Fruit fly (Drosophila melanogaster) S2 (cell line): Measurements from ENCODE around the gene Teh4.

ENCODE experiments used
- CG8478 ChIP-seq: fragments of >200 bp; optimal IDR thresholded peaks from 2 replicates; lab custom pipeline; 2018
- CTCF ChIP-seq, 2 experiments: fragments of >200 bp; optimal IDR thresholded peaks; 2 replicates each; lab custom pipeline; 2018

The Teh4 gene

DNA sequence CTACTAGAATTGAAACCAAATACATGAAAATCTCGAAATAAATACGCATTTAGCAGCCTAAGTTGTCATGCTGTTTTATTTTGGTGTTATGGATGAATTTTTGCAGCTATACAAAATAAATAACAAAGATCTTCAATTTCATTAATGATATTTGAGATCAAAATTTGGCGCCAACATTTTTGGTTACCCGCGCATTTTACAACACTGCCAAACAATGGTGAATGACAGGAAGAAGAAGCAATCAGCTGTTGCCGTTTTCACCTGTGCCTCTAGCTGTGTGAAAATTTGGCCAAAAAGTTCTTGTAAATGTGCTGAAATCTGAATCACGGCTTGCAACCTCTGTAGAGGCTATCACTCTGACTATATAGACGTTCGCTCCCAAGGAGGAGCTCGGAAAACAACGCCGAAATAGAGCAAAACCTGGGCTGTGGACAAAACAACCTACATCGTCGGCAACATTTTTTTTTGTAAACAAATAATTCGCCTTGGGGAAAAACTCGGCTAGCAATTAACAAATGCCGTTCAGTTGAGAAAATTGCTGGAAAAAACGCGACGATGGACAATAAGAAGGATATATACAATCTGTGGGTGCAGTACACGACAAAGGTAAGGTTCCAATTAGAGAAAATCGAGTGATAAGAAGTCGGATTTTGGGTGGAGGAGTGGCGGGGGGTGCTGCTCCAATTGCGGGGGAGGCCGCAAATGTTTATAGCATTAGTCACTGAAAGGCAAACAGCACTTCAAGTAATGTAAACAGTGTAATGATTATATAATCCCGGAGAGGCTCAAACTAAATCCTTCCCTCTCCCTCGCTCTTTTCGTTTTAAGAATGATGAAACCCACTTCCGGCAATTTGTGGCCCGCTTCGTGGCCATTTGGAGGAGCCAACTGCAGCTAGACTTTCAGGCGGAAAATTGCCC, 15.9 kb upstream of the Teh4 start, which contains the start of gene CG43367:
Gene CG43367, plus strand, starts transcription at position 264 of the 920 bp plus-strand sequence.
- TF ChIP-seq CG8478 (lab: Kevin White, UChicago) = no peak
- no peak for TF ChIP-seq CTCF (optimal IDR thresholded peaks at IDR 0.05; lab: Kevin White, UChicago)

DNA sequence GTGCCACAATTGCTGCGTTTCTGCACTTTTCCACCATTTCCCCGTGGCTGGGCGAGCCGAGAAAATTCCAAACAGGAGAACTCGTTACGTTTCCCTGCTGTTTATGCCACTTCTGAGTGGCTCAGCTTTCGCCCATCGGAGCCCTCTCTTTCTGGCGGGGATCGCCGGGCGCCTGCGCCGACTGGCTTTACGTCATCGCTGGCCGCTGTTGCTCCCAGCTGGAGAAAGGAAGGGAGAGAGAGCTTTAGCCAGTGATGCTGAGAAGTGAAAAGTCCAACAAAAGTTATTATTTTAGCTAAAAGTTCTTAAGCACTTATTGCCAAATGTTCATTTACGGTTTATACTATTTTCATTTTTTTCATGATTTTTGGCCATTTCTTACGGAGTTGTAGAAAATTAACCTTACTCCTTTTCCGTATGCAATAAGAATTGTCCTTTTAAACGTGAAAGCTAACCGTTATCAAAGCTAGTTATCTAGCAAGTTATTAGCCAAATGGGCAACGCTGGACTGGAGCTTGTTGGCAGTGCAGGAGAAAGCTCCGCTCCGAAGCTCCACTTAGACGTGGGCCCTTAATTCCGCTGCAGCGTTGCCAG, 10.0 kb upstream of the Teh4 start, which contains the start of the genes Teh2 and tipE:
Gene Teh2, minus strand, starts transcription at position 94 of the 594 bp plus-strand sequence.
Gene tipE, plus strand, starts transcription at position 570 of the 594 bp plus-strand sequence.
- TF ChIP-seq CTCF (optimal IDR thresholded peaks at IDR 0.05; lab: Kevin White, UChicago) (no peak), CG8478 (lab: Kevin White, UChicago) (no peak)

DNA sequence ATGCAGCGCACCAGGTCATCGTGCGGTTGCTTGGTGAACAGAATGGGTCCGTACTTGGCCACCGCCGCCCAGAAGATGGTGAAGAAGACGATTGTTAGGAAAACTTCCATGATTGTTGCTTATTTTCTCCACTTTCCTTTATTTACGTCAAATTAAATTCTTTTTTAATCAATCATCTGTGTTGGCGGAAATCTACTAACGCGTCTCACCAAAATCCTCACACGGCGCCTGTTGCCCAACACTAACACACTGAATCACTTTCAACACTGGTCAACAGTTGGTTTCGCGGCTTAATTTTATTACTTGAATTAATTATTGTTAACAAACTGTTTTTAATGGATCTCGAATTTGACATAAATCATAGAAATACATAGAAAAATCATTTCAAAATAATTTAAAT, 8.6 kb upstream of the Teh4 start, which contains the start of gene VhaM9.7-c:
Gene VhaM9.7-c, minus strand, starts transcription at position 207 of the 400 bp plus-strand sequence.
- TF ChIP-seq CG8478 (lab: Kevin White, UChicago) (no peak), CTCF (optimal IDR thresholded peaks at IDR 0.05; lab: Kevin White, UChicago) (no peak)

DNA sequence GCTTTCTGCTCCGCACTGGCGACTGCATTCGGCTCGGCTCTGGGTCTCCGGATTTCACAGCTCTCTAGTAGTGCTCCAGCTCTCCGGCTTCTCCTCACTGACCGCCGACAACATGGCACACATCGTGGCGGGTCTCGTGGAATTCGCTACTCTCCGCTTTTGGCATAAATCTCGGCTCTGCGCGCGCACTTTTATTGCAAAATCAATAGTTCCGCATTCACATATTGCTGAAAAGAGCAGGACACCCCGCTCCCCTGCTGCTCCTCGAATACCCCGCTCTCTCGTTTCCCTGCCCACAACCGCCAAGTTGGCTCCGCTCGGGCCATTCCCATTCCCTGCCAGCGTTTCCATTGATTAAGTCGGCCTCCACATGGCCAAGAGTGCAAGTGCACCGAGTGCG, 7.2 kb upstream of the Teh4 start:
- TF ChIP-seq CTCF (optimal IDR thresholded peaks at IDR 0.05; lab: Kevin White, UChicago) = no peak
- TF ChIP-seq CG8478 (lab: Kevin White, UChicago) = no peak

DNA sequence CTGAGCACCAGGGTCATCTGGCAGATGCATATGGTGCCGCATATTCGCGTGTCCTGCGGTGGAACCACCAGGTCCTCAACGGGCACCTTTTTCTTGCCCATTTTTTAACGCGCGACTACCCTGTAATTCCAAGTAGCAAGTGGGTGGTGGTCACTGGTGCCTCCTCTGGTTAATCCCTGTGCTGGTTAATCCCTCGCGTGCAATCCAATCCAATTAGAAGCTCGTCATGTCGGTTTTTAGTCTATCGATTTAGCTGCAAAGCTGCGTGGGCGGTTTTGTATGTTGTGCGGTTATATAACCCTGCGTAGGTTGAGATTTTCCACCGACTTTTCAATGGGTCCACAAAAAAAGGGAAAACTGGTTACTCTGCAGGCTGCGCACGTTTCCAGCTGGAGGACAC, 6.5 kb upstream of the Teh4 start, which contains the start of gene Teh3:
Gene Teh3, minus strand, starts transcription at position 101 of the 400 bp plus-strand sequence.
- TF ChIP-seq CG8478 (lab: Kevin White, UChicago) (no peak), CTCF (optimal IDR thresholded peaks at IDR 0.05; lab: Kevin White, UChicago) (no peak)

DNA sequence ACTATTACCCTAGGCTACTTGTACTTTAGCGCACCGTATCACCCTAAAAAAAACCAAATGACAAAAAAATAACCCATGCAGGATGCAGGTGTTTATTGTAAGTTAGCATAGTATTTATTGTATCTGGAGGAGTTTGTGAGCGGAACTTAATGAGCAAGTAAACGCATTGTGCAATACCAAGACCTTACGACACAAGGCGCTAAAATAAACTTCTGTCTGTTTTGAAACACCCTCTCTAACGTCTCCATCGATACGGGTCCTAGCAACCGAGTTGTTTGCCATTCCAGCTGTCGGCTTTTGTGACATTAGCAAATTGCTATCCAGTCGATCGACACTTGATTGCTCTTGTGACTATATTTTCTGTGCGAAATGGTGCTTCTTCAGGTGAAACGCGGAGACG, 4.5 kb downstream of the Teh4 start, which contains the start of gene CG18675:
Gene CG18675, plus strand, starts transcription at position 301 of the 400 bp plus-strand sequence.
- no peak for TF ChIP-seq CG8478 (lab: Kevin White, UChicago)
- no peak for TF ChIP-seq CTCF (optimal IDR thresholded peaks at IDR 0.05; lab: Kevin White, UChicago)

DNA sequence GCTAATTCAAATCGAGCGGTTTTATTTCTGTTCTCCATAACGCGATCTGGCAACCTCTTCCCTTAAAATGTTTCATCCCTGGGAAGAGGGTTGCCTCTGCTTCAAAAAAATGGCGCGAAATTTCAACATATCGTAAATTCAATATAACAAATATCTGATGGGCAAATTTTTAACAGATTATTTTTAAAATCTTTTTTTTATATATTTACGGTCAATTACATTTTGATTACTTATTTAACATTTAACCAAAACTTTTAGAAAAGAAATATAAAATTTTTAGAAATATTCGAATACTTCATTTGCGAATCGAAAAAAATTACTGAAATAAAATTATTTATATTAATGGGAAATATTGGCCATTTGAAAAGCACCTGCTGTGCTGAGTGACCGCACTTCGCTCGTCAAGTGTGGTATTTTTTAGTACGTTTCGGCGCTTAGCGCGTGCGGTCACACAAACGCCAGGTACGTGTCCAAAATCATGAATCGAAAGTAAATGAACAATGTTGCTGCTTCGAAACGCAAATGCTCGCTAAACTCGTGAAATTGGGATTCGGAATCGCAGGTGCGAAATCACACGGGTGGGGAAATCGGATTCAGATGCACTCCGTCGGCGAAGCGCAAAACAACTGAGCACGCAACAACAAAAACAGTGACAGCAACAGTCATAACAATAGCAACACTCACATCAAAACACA, 8.0 kb downstream of the Teh4 start, which contains the start of gene Ero1L:
Gene Ero1L, plus strand, starts transcription at position 448 of the 695 bp plus-strand sequence.
- TF ChIP-seq CG8478 (lab: Kevin White, UChicago) = no peak
- peak in 1 of 2 experiments; percentile 15 for TF ChIP-seq CTCF (optimal IDR thresholded peaks at IDR 0.05; lab: Kevin White, UChicago)

DNA sequence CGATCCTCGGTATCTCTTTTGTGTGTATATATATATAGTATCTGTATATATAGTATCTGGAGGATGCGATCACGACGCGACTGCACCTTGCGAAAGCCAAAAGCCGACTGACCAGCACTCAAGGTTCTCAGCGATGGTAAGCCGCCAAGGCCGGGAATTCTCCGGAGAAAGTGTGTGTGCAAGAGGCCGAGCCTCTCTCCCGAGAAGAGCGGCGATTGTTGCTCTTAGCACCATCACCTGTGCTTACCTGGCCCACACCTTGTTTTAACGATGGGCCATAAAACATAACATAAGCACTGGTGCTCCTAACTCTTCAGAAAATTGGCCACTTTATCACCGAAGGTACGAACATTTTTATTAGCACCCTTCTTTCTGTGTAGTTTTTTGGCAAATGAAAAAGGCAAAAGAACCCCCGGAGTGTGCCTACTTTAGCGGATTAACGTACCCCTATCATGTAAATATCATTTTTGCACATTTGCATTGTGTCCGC, 10.7 kb downstream of the Teh4 start, which contains the start of gene mas:
Gene mas, minus strand, starts transcription at position 112 of the 490 bp plus-strand sequence.
- TF ChIP-seq CG8478 (lab: Kevin White, UChicago) = no peak

DNA sequence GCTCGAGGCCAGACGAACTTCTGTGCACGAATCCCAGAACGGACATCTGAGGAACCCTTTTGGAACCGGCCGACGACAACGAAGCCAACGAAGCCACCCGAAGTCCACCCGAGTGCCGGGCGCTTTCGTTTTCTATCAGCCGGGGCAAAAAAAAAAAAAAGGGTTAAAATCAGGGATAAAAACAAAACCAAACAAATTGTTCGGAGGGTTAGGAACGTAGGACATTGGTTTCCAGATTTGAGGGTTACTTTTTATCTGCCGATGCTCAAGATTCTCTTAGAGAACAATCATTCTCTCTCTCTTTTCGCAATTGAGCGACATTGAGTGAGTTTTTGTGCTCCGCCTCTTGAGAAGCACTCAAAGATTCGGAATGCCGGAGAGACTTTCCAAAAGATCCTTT, 17.1 kb downstream of the Teh4 start, which contains the start of gene nab:
Gene nab, minus strand, starts transcription at position 7 of the 400 bp plus-strand sequence.
- TF ChIP-seq CTCF (optimal IDR thresholded peaks at IDR 0.05; lab: Kevin White, UChicago) = no peak
- no peak for TF ChIP-seq CG8478 (lab: Kevin White, UChicago)

DNA sequence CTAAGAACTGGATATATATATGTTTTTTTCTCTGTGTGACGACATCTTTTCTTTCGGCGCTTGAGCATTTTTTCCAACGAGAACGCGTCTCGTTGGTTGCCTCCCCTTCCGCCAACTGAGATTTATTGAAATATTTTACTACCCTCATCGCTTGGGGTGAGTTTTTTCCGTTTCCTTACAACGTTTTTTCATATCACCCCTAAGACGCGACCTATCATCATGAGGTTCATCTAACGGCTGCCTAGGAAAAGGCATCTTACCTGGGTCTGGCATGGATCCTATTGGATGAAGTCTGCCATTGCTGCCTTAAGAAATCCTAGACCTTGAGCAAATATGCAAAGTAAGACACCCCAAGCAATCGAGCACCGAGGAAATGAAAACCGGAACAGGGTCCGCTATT, 18.8 kb downstream of the Teh4 start:
- TF ChIP-seq CG8478 (lab: Kevin White, UChicago) (no peak), CTCF (optimal IDR thresholded peaks at IDR 0.05; lab: Kevin White, UChicago) (no peak)

DNA sequence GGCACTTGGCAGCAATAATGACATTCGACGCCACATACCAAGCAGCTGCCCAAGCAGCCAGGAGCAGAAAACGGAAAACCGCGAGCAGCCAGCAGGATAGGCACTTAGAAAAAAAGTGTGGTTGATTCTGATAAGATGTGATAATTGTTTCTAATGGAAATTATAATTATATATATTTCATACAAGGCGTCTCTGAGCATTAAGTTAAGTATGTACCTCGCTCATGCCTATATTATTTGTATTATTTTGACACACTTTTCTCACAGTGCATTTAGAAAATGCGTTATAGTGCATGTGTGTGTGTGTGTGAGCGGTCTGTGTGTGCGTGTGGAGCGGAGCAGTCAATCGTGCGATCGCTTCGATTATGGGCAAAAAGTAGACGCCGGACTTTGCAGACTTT, 19.7 kb downstream of the Teh4 start:
- TF ChIP-seq CG8478 (lab: Kevin White, UChicago) (no peak), CTCF (optimal IDR thresholded peaks at IDR 0.05; lab: Kevin White, UChicago) (no peak)

DNA sequence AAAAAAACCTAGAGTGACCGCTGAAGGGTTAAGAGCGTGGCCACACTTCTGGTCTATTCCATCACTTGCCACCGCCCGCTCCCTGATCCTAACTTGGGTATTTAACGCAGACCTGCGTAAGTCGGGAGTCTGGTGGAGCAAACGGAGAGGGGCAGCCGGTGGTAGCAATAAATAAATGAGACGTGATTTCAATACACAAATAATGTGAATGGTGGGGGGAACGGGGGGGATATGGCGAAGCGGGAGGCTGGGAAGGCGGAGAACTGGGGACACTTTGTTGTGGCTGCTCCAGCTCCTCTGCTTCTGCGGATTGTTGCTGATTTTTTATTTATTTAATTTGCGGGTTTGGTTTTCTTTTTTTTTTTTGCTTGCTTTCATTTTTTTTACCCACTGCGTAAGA, 20.2 kb downstream of the Teh4 start:
- TF ChIP-seq CG8478 (lab: Kevin White, UChicago) = no peak

DNA sequence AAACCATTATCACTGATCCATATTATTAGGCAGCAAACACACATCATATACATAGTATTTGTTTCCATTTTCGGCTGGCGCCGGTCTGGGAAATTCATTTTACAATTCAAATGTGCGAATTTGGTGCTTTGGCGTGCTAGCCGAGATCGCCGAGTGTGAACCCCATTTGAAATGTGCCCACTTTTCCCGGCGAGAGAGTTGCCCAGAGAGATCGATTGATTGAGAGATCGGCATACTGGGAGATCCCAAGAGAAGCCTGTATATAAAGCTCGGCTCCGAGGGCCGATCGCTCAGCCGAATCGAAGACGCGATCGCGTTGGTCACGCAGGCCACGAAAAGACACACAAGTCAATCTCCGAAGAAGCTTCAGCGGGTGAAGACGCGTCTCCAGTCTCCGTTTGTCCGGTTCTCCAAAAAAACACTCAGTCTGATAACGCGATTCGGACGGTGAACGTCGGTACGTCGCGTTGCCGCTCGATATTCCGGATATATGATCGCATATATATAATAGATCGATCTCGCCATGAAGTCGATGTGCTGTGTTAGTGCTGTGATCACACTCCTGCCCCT, 29.6 kb downstream of the Teh4 start, which contains the start of gene CG1299:
Gene CG1299, plus strand, starts transcription at position 291 of the 570 bp plus-strand sequence.
- TF ChIP-seq CTCF (optimal IDR thresholded peaks at IDR 0.05; lab: Kevin White, UChicago) (no peak), CG8478 (lab: Kevin White, UChicago) (no peak)

DNA sequence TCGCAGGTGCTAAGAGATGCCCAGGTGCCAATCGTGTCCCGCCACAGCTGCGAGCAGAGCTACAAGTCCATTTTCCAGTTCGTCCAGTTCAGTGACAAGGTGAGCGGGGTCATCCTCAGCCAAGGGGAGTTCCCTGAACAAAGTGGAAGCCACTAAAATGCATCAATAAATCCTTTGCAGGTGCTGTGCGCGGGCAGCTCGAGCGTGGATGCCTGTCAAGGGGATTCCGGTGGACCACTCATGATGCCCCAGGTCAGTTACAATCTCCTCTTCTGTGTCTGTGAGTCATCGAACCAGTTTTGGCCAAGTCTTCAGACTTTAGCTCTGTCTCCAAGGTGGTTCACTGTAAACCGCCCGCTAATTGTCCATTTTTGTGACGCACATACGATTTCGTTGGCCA, 32.8 kb downstream of the Teh4 start:
- TF ChIP-seq CTCF (optimal IDR thresholded peaks at IDR 0.05; lab: Kevin White, UChicago) = no peak
- no peak for TF ChIP-seq CG8478 (lab: Kevin White, UChicago)
